Fruit fly (Drosophila melanogaster) whole organism: ENCODE measurements around the gene Mst36Fa.

Source experiments
- CG8478 ChIP-seq: fragments of >200 bp; optimal IDR thresholded peaks from 2 replicates; lab custom pipeline; 2018; ENCODE audit warnings: inconsistent platforms
- Dll ChIP-seq: fragments of >200 bp; optimal IDR thresholded peaks from 2 replicates; lab custom pipeline; 2017
- pan ChIP-seq: fragments of >200 bp; optimal IDR thresholded peaks from 2 replicates; lab custom pipeline; 2017

DNA sequence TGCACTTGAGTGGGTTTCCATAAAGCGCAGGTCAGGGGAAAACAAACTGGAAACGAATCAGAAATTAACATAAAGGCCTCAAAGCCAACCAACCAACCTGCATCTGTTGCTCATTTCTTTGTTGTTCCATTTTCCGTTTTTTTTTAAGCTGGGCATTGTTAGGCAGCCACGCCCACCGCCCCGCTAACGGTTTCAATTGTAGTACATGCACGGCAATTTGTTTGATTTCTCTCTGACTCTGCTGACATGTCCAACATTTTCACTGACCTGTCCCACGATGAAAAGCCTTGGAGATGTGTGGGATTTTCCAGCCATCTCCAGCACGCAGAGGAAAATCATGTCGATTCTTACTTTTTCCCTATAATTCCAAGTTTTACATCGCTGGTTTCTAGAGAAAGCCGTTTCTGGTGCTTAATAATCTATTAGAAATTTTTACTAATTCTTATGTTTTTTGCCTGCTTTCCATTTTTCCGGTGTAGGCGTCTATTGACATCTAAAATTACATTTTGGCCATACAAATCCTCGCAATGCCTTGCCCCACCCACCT, 20.0 kb downstream of the Mst36Fa start:
- TF ChIP-seq CG8478 (lab: Kevin White, UChicago) (no peak), Dll (lab: Kevin White, UChicago) (no peak), pan (lab: Kevin White, UChicago) (no peak)
